Worm (Caenorhabditis elegans): Measurements from ENCODE around the gene Y7A5A.20.

Gene Y7A5A.20

DNA sequence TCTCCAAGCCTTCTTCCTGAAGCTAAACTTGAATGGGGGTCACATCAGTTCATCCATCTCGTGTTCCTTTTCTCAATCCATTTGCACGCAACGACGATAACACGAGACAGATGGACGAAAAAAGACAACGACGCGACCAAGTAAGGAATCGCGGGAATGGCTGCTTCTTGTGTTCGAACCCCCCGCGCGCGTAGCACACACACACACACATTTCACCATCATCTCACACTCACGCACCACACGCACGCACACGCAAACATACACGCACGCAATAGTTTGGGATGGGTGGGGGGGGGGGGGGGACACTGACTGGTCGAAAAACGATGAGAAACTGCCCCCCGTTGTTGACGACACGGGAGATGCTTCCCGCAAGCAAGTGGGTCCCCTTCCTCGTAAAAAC lies 48.8 kb downstream of the Y7A5A.20 start:
- TF ChIP-seq dao-5 (tag; optimal IDR thresholded peaks at IDR 0.05), result no peak
- no peak for TF ChIP-seq W03F9.2 (tag; optimal IDR thresholded peaks at IDR 0.05)
- TF ChIP-seq him-1 (tag; optimal IDR thresholded peaks at IDR 0.05), result no peak

DNA sequence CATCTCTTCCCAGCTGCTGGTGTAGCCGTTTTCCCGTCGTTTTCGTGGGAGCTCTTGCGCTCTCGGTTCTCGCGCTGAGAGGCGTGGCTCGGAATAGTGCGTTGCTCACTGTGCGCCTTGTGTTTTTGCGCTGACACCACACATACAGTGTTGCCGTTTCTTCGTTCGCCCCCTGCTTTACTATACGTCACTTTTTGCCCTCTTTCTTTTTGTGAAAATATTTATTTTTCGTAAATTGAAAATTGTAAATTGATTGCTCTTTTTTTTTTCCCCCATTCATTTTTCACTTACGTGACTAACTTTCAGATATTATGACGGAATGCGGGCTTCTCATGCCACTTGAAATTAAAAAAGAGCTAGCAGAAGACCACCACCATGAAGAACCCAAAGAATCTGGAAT lies 50.6 kb downstream of the Y7A5A.20 start, which contains the start of gene gmeb-2:
Gene gmeb-2, plus strand, starts transcription at position 301 of the 400 bp plus-strand sequence.
- TF ChIP-seq dao-5 (tag; optimal IDR thresholded peaks at IDR 0.05), result no peak
- TF ChIP-seq W03F9.2 (tag; optimal IDR thresholded peaks at IDR 0.05), result no peak
- no peak for TF ChIP-seq him-1 (tag; optimal IDR thresholded peaks at IDR 0.05)

Measured in whole organism, L4/young adult.